Worm (Caenorhabditis elegans) whole organism, early embryonic: ENCODE results near the gene adt-1.
A peak's percentile ranks its signal among the peaks of the same experiment; 100 is the strongest.

Source experiments
- B0310.2 ChIP-seq: sonication (generic microtip); optimal IDR thresholded peaks from 2 replicates; lab custom pipeline; 2016; ENCODE audit warnings: mild to moderate bottlenecking, missing genetic modification characterization, missing compliant biosample characterization
- F13C5.2 ChIP-seq: sonication (generic microtip); optimal IDR thresholded peaks from 2 replicates; lab custom pipeline; 2017; ENCODE audit warnings: mild to moderate bottlenecking, missing genetic modification characterization, inconsistent platforms, missing compliant biosample characterization
- aly-1 ChIP-seq: sonication (generic microtip); optimal IDR thresholded peaks from 2 replicates; lab custom pipeline; 2016; ENCODE audit warnings: missing genetic modification characterization, missing compliant biosample characterization
- ama-1 ChIP-seq: fragments of 150-350 bp; optimal IDR thresholded peaks from 2 replicates; lab custom pipeline; 2014
- ceh-13 ChIP-seq: fragments of 200-800 bp; sonication (Bioruptor generic); optimal IDR thresholded peaks from 2 replicates; lab custom pipeline; 2018; ENCODE audit warnings: mild to moderate bottlenecking, missing genetic modification characterization, missing compliant biosample characterization
- ceh-36 ChIP-seq: sonication (generic microtip); optimal IDR thresholded peaks from 2 replicates; lab custom pipeline; 2016; ENCODE audit warnings: missing genetic modification characterization, inconsistent platforms, missing compliant biosample characterization
- ets-7 ChIP-seq: sonication (generic microtip); optimal IDR thresholded peaks from 2 replicates; lab custom pipeline; 2016; ENCODE audit warnings: missing genotype, missing genetic modification characterization, missing compliant biosample characterization
- flt-1 ChIP-seq: fragments of 200-800 bp; sonication (Bioruptor generic); IDR thresholded peaks from 2 replicates; pipeline ENCODE4 v1.3.6; 2022; ENCODE audit warnings: missing genetic modification characterization, missing compliant biosample characterization
- hmbx-1 ChIP-seq: sonication (generic microtip); optimal IDR thresholded peaks from 2 replicates; lab custom pipeline; 2016; ENCODE audit warnings: mild to moderate bottlenecking, missing genetic modification characterization, missing compliant biosample characterization
- hmg-4 ChIP-seq: fragments of 200-800 bp; sonication (Bioruptor generic); optimal IDR thresholded peaks from 2 replicates; lab custom pipeline; 2018; ENCODE audit warnings: mild to moderate bottlenecking, missing genetic modification characterization, missing compliant biosample characterization
- hnd-1 ChIP-seq: sonication (generic microtip); optimal IDR thresholded peaks from 2 replicates; lab custom pipeline; 2016; ENCODE audit warnings: missing genetic modification characterization, missing compliant biosample characterization
- pes-1 ChIP-seq: fragments of 200-800 bp; sonication (Bioruptor generic); IDR thresholded peaks from 2 replicates; pipeline ENCODE4 v1.3.6; 2022; ENCODE audit warnings: missing genetic modification reagents, missing genetic modification characterization, missing compliant biosample characterization
- scrt-1 ChIP-seq: fragments of 200-800 bp; sonication (Bioruptor generic); IDR thresholded peaks from 2 replicates; pipeline ENCODE4 v1.3.6; 2022; ENCODE audit warnings: missing genetic modification characterization, missing compliant biosample characterization
- sea-1 ChIP-seq: fragments of 200-800 bp; sonication (Bioruptor generic); conservative IDR thresholded peaks from 2 replicates; pipeline ENCODE4 v1.3.6; 2022; ENCODE audit warnings: missing genetic modification characterization, missing compliant biosample characterization
- tbx-11 ChIP-seq: fragments of 200-800 bp; sonication (Bioruptor generic); IDR thresholded peaks from 2 replicates; pipeline ENCODE4 v1.3.6; 2022; ENCODE audit warnings: missing genetic modification characterization, missing compliant biosample characterization
- tbx-37 ChIP-seq: fragments of 200-800 bp; sonication (Bioruptor generic); conservative IDR thresholded peaks from 2 replicates; pipeline ENCODE4 v1.3.6; 2022; ENCODE audit warnings: missing genetic modification reagents, missing genetic modification characterization, missing compliant biosample characterization
- tra-4 ChIP-seq: sonication (generic microtip); optimal IDR thresholded peaks from 2 replicates; lab custom pipeline; 2017; ENCODE audit warnings: missing genetic modification characterization, missing compliant biosample characterization

adt-1 gene

DNA sequence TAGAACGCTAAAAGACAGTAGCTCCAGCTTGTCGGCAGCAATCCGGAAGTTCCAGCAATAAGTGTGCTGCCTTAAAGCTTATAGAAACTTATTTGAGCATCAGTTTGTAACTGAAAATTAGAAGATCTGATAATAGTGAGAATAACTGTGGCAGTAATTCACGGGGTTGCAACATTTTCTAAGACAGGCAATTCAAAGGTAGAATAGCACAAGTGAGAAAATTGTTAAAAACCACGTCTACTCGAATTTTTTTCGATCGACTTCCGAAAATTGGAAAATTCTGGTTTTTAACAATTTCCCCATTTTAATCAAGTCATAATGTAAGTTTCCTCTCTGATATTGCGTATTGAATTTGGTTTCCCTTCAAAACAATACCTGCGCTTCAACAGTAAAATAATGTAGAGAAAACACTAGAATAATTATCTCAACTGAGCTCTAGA lies 14.5 kb downstream of the adt-1 start:
- TF ChIP-seq scrt-1 (GFP tag; lab: Robert Waterston, UW) (peak; percentile 37; the same call in 1 of the 2 replicates), F13C5.2 (no peak), tbx-37 (GFP tag; lab: Robert Waterston, UW) (0 out of 2 replicates have a peak, but pooled peaks have one; percentile 8), flt-1 (GFP tag; lab: Robert Waterston, UW) (peak; percentile 31; the same call in 1 of the 2 replicates), ama-1 (lab: Kevin White, UChicago) (peak; percentile 89), ets-7 (tag; lab: Kevin White, UChicago) (no peak), ceh-13 (GFP tag; lab: Kevin White, UChicago) (peak; percentile 1), B0310.2 (tag; lab: Kevin White, UChicago) (peak; percentile 61), ceh-36 (no peak), hmg-4 (no peak), aly-1 (tag; lab: Kevin White, UChicago) (peak; percentile 66), tbx-11 (GFP tag; lab: Robert Waterston, UW) (0 out of 2 replicates have a peak, but pooled peaks have one; percentile 31), tra-4 (tag; lab: Kevin White, UChicago) (no peak), pes-1 (no peak; the same call in none of the 2 replicates)

DNA sequence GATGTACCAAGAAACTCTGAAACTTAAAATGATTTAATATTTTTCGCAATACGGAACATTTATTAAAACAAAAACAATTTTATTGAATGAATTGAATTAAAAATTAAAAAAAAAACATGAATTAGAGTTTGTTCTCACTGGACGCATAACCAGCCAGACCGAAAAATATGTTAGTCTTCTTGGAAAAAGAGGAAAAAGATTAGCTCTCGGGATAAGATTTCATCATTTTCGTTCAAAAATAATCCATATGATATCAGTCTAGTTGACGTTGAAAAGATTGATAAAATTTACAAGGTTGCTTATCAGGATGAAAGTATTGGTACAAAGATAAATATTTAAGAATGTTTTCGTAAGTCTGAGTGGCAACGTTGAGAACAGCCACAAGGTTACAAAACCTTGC lies 21.8 kb downstream of the adt-1 start, which contains the start of gene nhr-26:
TSS of gene nhr-26 (minus strand) at position 10 of the 400 bp plus-strand sequence.
- TF ChIP-seq sea-1 (GFP tag; lab: Robert Waterston, UW) (no peak), scrt-1 (GFP tag; lab: Robert Waterston, UW) (no peak), B0310.2 (tag; lab: Kevin White, UChicago) (no peak), hmg-4 (no peak), ceh-13 (GFP tag; lab: Kevin White, UChicago) (no peak), hnd-1 (tag; lab: Kevin White, UChicago) (no peak), aly-1 (tag; lab: Kevin White, UChicago) (no peak), tbx-11 (GFP tag; lab: Robert Waterston, UW) (no peak), tbx-37 (GFP tag; lab: Robert Waterston, UW) (no peak), ets-7 (tag; lab: Kevin White, UChicago) (no peak)

DNA sequence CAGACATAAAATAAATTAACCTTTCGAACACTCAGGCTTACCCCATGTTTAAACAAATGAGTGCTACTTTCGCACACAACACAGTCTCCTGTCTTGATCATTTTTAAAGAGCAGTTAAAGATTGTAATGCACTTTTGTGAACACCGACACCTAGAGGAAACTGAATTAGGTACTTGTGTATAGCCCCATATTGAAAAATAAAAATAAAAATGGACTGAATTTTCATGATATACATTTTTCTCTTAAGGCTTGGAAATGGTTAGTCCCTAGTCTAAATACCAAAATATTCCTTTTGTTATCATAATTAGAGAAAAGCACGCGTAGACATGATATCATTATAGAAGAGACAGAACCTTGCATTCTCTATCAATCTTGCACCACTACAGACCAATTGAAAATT lies 23.3 kb downstream of the adt-1 start, which contains the start of gene nhr-214:
TSS of gene nhr-214 (minus strand) at position 101 of the 400 bp plus-strand sequence.
- TF ChIP-seq sea-1 (GFP tag; lab: Robert Waterston, UW) (no peak), ceh-13 (GFP tag; lab: Kevin White, UChicago) (no peak), tra-4 (tag; lab: Kevin White, UChicago) (no peak), tbx-11 (GFP tag; lab: Robert Waterston, UW) (no peak), aly-1 (tag; lab: Kevin White, UChicago) (no peak), hmbx-1 (no peak), B0310.2 (tag; lab: Kevin White, UChicago) (no peak), ceh-36 (no peak), ets-7 (tag; lab: Kevin White, UChicago) (no peak), ama-1 (lab: Kevin White, UChicago) (no peak), F13C5.2 (no peak), flt-1 (GFP tag; lab: Robert Waterston, UW) (no peak), scrt-1 (GFP tag; lab: Robert Waterston, UW) (no peak), pes-1 (no peak), hmg-4 (no peak), tbx-37 (GFP tag; lab: Robert Waterston, UW) (no peak)

DNA sequence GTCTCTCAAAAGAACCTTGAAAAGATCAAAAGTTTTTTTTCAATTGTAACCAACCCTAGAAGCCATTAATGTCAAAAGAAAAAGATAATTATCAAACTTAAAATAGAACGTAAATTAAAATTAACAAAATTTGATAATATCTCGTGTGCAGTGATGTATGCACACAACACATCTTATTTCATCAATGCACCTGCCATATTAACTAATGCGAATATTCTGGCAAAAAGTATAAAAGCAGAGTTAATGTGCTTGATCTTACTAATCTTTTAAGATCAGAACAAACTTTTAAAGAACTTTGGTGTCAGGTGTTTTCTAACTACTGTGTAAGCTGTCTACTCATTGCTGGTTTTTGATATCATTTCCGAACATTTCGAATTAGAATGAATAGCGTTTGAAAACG lies 24.1 kb downstream of the adt-1 start:
- TF ChIP-seq hnd-1 (tag; lab: Kevin White, UChicago) (no peak), ets-7 (tag; lab: Kevin White, UChicago) (no peak), hmbx-1 (no peak), flt-1 (GFP tag; lab: Robert Waterston, UW) (no peak), tra-4 (tag; lab: Kevin White, UChicago) (no peak), tbx-11 (GFP tag; lab: Robert Waterston, UW) (no peak), B0310.2 (tag; lab: Kevin White, UChicago) (no peak), hmg-4 (no peak), F13C5.2 (no peak)

DNA sequence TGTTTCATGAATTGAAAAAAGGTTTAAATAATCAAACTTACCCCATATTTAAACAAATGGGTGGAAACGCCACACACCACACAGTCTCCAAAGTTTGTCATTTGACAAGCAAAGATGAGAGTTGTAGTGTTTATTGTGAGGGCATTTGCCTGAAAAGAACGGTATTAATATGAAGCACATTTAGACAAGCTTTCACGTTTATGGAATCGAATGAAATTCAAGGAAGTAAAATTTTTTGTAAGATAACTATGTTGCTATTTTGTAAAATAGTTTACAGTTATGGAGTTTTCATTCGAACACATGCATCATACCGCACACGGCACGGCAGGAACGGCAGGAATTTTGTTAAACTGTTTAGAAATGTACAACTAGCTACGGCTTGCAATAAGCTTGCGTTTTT lies 26.1 kb downstream of the adt-1 start, which contains the start of gene nhr-272:
TSS of gene nhr-272 (minus strand) at position 101 of the 400 bp plus-strand sequence.
- no peak for TF ChIP-seq F13C5.2
- TF ChIP-seq ama-1 (lab: Kevin White, UChicago): no peak
- TF ChIP-seq hmbx-1: no peak
- no peak for TF ChIP-seq tbx-11 (GFP tag; lab: Robert Waterston, UW)
- TF ChIP-seq tbx-37 (GFP tag; lab: Robert Waterston, UW): no peak
- TF ChIP-seq ceh-13 (GFP tag; lab: Kevin White, UChicago): no peak
- TF ChIP-seq B0310.2 (tag; lab: Kevin White, UChicago): no peak
- TF ChIP-seq ets-7 (tag; lab: Kevin White, UChicago): no peak
- no peak for TF ChIP-seq hnd-1 (tag; lab: Kevin White, UChicago)
- no peak for TF ChIP-seq sea-1 (GFP tag; lab: Robert Waterston, UW)
- no peak for TF ChIP-seq tra-4 (tag; lab: Kevin White, UChicago)
- TF ChIP-seq flt-1 (GFP tag; lab: Robert Waterston, UW): no peak
- TF ChIP-seq scrt-1 (GFP tag; lab: Robert Waterston, UW): no peak

DNA sequence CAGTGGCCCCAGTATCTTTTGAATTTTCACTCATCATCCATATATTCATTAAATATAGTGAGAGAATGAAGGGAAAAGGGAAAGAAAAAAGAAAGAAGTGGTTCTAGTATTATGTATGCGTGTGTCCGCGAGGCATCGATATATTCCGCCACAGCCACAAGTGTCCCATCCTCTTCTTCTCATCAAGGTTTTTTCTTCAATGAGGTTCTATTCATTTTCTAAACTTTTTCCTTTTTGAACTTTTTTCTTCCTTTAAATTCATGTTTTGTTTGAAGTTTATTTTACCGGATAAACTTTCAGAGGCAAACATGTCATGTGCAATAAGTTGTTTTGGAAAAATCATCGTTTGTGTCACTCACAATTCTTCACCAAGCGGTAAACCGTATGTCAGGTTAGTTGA lies 33.7 kb downstream of the adt-1 start, which contains the start of gene rgs-2:
TSS of gene rgs-2 (plus strand) at position 301 of the 400 bp plus-strand sequence.
- TF ChIP-seq tbx-11 (GFP tag; lab: Robert Waterston, UW) (no peak), hmbx-1 (no peak), ama-1 (lab: Kevin White, UChicago) (no peak), F13C5.2 (no peak), tra-4 (tag; lab: Kevin White, UChicago) (no peak), hnd-1 (tag; lab: Kevin White, UChicago) (no peak), tbx-37 (GFP tag; lab: Robert Waterston, UW) (no peak), B0310.2 (tag; lab: Kevin White, UChicago) (no peak), pes-1 (no peak), ceh-36 (no peak), sea-1 (GFP tag; lab: Robert Waterston, UW) (no peak), aly-1 (tag; lab: Kevin White, UChicago) (no peak)

DNA sequence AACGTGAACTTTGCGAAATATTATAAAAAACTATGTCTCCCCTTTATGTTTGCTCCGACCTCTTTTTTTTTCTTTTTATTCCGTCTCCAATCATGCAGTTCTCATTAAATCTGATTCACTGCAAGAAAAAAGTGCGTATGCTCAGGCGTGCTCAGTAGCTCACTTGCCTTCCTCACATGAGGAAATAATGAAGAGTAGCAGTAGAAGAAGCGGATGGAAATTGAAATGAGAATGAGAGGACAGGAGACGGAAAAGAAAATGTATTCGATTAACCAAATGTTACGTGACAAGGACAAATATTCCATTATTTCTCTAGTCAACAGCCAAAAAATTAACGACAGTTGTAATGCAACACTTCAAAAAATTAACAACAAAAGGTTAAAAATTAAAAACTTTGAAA lies 34.4 kb downstream of the adt-1 start:
- no peak for TF ChIP-seq flt-1 (GFP tag; lab: Robert Waterston, UW)
